Fruit fly (Drosophila melanogaster) whole organism: ENCODE measurements around the gene MED15.

Experiments used
- CG8478 ChIP-seq: fragments of >200 bp; optimal IDR thresholded peaks from 2 replicates; lab custom pipeline; 2018; ENCODE audit warnings: inconsistent platforms
- Dll ChIP-seq: fragments of >200 bp; optimal IDR thresholded peaks from 2 replicates; lab custom pipeline; 2017
- EcR ChIP-seq, 2 experiments: fragments of >200 bp; optimal IDR thresholded peaks; 2 replicates each; lab custom pipeline; 2017; ENCODE audit warnings: missing biosample characterization in 2 of 2, missing genetic modification characterization in 2 of 2, missing genetic modification reagents in 2 of 2
- pan ChIP-seq: fragments of >200 bp; optimal IDR thresholded peaks from 2 replicates; lab custom pipeline; 2017
- psq ChIP-seq: fragments of >200 bp; optimal IDR thresholded peaks from 2 replicates; lab custom pipeline; 2017
- usp ChIP-seq: fragments of >200 bp; optimal IDR thresholded peaks from 2 replicates; lab custom pipeline; 2017; ENCODE audit warnings: missing biosample characterization, missing genetic modification characterization, mixed read lengths

Gene MED15

dm6 chr2L:480638-481399 lies 8.0 kb downstream of the MED15 start:
- peak; percentile 98 for TF ChIP-seq pan
- peak; percentile 64 to 87 for TF ChIP-seq EcR (GFP tag; optimal IDR thresholded peaks at IDR 0.05; lab: Kevin White, UChicago)
- TF ChIP-seq psq (lab: Kevin White, UChicago): no peak
- no peak for TF ChIP-seq usp (GFP tag; lab: Kevin White, UChicago)
- TF ChIP-seq Dll (lab: Kevin White, UChicago): no peak
- no peak for TF ChIP-seq CG8478

- peak; percentile 23 for TF ChIP-seq Dll (lab: Kevin White, UChicago)
- TF ChIP-seq psq (lab: Kevin White, UChicago): no peak
- no peak for TF ChIP-seq usp (GFP tag; lab: Kevin White, UChicago)
Measured at dm6 chr2L:481400-481756, 8.6 kb downstream of the MED15 start.

dm6 chr2L:481757-482450 lies 9.1 kb downstream of the MED15 start:
- TF ChIP-seq pan: no peak
- TF ChIP-seq CG8478: no peak
- TF ChIP-seq EcR (GFP tag; optimal IDR thresholded peaks at IDR 0.05; lab: Kevin White, UChicago): no peak
- no peak for TF ChIP-seq usp (GFP tag; lab: Kevin White, UChicago)
- no peak for TF ChIP-seq psq (lab: Kevin White, UChicago)
- TF ChIP-seq Dll (lab: Kevin White, UChicago): no peak

- no peak for TF ChIP-seq usp (GFP tag; lab: Kevin White, UChicago)
- no peak for TF ChIP-seq pan
- TF ChIP-seq CG8478: no peak
- TF ChIP-seq Dll (lab: Kevin White, UChicago): no peak
- no peak for TF ChIP-seq EcR (GFP tag; optimal IDR thresholded peaks at IDR 0.05; lab: Kevin White, UChicago)
- TF ChIP-seq psq (lab: Kevin White, UChicago): no peak
Measured at dm6 chr2L:482451-482844, 9.6 kb downstream of the MED15 start.

- TF ChIP-seq CG8478 (no peak), psq (lab: Kevin White, UChicago) (no peak)
Measured at dm6 chr2L:483347-484280, 10.8 kb downstream of the MED15 start.

- TF ChIP-seq pan (no peak), CG8478 (no peak), usp (GFP tag; lab: Kevin White, UChicago) (no peak)
Measured at dm6 chr2L:484281-484943, 11.6 kb downstream of the MED15 start.

dm6 chr2L:485127-485824 lies 12.5 kb downstream of the MED15 start:
- TF ChIP-seq Dll (lab: Kevin White, UChicago) (no peak), EcR (GFP tag; optimal IDR thresholded peaks at IDR 0.05; lab: Kevin White, UChicago) (no peak), CG8478 (no peak), usp (GFP tag; lab: Kevin White, UChicago) (no peak), psq (lab: Kevin White, UChicago) (no peak), pan (no peak)

- TF ChIP-seq usp (GFP tag; lab: Kevin White, UChicago): no peak
- no peak for TF ChIP-seq Dll (lab: Kevin White, UChicago)
- no peak for TF ChIP-seq CG8478
- no peak for TF ChIP-seq psq (lab: Kevin White, UChicago)
- no peak for TF ChIP-seq pan
- TF ChIP-seq EcR (GFP tag; optimal IDR thresholded peaks at IDR 0.05; lab: Kevin White, UChicago): no peak
Measured at dm6 chr2L:485825-486240, 13.0 kb downstream of the MED15 start.

dm6 chr2L:487171-487570 lies 14.4 kb downstream of the MED15 start:
- TF ChIP-seq EcR (GFP tag; optimal IDR thresholded peaks at IDR 0.05; lab: Kevin White, UChicago) (no peak), pan (no peak), psq (lab: Kevin White, UChicago) (no peak), Dll (lab: Kevin White, UChicago) (no peak), CG8478 (no peak), usp (GFP tag; lab: Kevin White, UChicago) (no peak)

- TF ChIP-seq pan: no peak
- no peak for TF ChIP-seq CG8478
- no peak for TF ChIP-seq psq (lab: Kevin White, UChicago)
- TF ChIP-seq Dll (lab: Kevin White, UChicago): no peak
- TF ChIP-seq usp (GFP tag; lab: Kevin White, UChicago): no peak
- TF ChIP-seq EcR (GFP tag; optimal IDR thresholded peaks at IDR 0.05; lab: Kevin White, UChicago): no peak
Measured at dm6 chr2L:487719-488547, 15.1 kb downstream of the MED15 start.
